Worm (Caenorhabditis elegans) whole organism, L4 larva: ENCODE measurements around the gene F52E1.3.

ENCODE experiments used
- Y105C5A.15 ChIP-seq: fragments of 200-800 bp; sonication (Bioruptor generic); IDR thresholded peaks from 2 replicates; pipeline ENCODE4 v1.3.6; 2022; ENCODE audit warnings: missing genetic modification characterization, missing compliant biosample characterization
- Y5F2A.4 ChIP-seq: fragments of 200-800 bp; sonication (Bioruptor generic); optimal IDR thresholded peaks from 2 replicates; lab custom pipeline; 2018; ENCODE audit warnings: mild to moderate bottlenecking, missing genetic modification characterization, missing compliant biosample characterization
- ces-1 ChIP-seq: fragments of 150-350 bp; sonication (generic microtip); optimal IDR thresholded peaks from 4 replicates; lab custom pipeline; 2014; ENCODE audit warnings: missing biosample characterization, missing genetic modification reagents, missing genetic modification characterization
- mdl-1 ChIP-seq, 2 experiments: fragments of 150-350 bp in 1 of 2; sonication (generic microtip) in 1 of 2; optimal IDR thresholded peaks; 2 replicates each; lab custom pipeline; 2014 to 2017; ENCODE audit warnings: missing biosample characterization in 2 of 2, missing genetic modification characterization in 2 of 2
- mxl-2 ChIP-seq: fragments of 200-800 bp; sonication (Bioruptor generic); conservative IDR thresholded peaks from 2 replicates; pipeline ENCODE4 v1.3.6; 2022; ENCODE audit warnings: missing genetic modification reagents, missing genetic modification characterization, missing compliant biosample characterization
- nhr-77 ChIP-seq: fragments of 150-350 bp; optimal IDR thresholded peaks from 2 replicates; lab custom pipeline; 2014; ENCODE audit warnings: missing biosample characterization, missing genetic modification characterization
- skn-1 ChIP-seq: fragments of 150-350 bp; optimal IDR thresholded peaks from 2 replicates; lab custom pipeline; 2014; ENCODE audit warnings: missing biosample characterization, missing genetic modification characterization
- unc-62 ChIP-seq, 3 experiments: fragments of 150-350 bp in 1 of 3; sonication (generic microtip); optimal IDR thresholded peaks in 2 of 3; peaks in 1 of 3; 1 replicate in 1 of 3; 2 replicates in 2 of 3; lab custom pipeline; 2014 to 2017; ENCODE audit warnings: missing biosample characterization in 3 of 3, missing genetic modification characterization in 3 of 3, missing genetic modification reagents in 3 of 3, missing genotype in 1 of 3
- ztf-11 ChIP-seq: fragments of 150-350 bp; optimal IDR thresholded peaks from 2 replicates; lab custom pipeline; 2014; ENCODE audit warnings: missing biosample characterization, missing genetic modification characterization

DNA sequence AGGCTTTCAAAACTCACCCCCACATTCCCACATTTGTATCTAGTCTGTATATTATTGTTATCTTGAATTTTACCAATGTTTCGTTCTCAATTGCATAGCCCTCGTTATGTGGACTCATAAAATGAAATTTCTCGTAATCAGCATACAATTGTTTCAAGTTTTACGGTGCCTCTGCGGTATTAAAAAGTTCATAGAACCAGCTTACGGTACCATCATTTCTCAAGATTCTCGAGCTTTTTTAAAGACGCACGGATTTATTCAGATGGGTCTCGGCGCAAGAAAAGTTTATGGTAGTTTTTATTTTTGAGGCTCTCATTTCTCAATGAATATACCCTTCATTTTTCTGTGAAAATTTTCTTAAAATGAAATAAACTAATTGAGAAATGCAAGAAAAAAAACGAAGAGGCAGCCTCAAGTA lies 20.5 kb downstream of the F52E1.3 start:
- TF ChIP-seq ztf-11 (tag; lab: Kevin White, UChicago) (no peak), mdl-1 (tag; optimal IDR thresholded peaks at IDR 0.05; lab: Kevin White, UChicago) (no peak), skn-1 (no peak), unc-62 (GFP tag; optimal IDR thresholded peaks at IDR 0.05 in 1 of 2; lab: Kevin White, UChicago) (no peak), unc-62 (tag; optimal IDR thresholded peaks at IDR 0.05; lab: Kevin White, UChicago) (no peak), nhr-77 (tag; lab: Kevin White, UChicago) (no peak), Y105C5A.15 (GFP tag; lab: Robert Waterston, UW) (no peak), mxl-2 (no peak), ces-1 (GFP tag; lab: Kevin White, UChicago) (no peak), Y5F2A.4 (GFP tag; lab: Kevin White, UChicago) (no peak)
